Fruit fly (Drosophila melanogaster) whole organism, prepupa: ENCODE results near the gene CG12728.

Source experiments
- CG10631 ChIP-seq: fragments of 200-800 bp; sonication (Bioruptor generic); optimal IDR thresholded peaks from 2 replicates; lab custom pipeline; 2016; ENCODE audit warnings: missing biosample characterization, missing genetic modification characterization
- CG10669 ChIP-seq: fragments of 200-800 bp; sonication (Bioruptor generic); optimal IDR thresholded peaks from 3 replicates; lab custom pipeline; 2018; ENCODE audit warnings: missing biosample characterization, mild to moderate bottlenecking, missing genetic modification characterization, moderate library complexity
- CG11294 ChIP-seq: fragments of 200-800 bp; sonication (Bioruptor generic); IDR thresholded peaks from 2 replicates; pipeline ENCODE4 v1.3.6; 2022; ENCODE audit warnings: missing biosample characterization, missing genetic modification characterization
- CG11762 ChIP-seq: fragments of 200-800 bp; sonication (Bioruptor generic); optimal IDR thresholded peaks from 3 replicates; lab custom pipeline; 2016; ENCODE audit warnings: missing biosample characterization, missing genetic modification characterization; ENCODE audit not compliant: insufficient read depth
- CG11902 ChIP-seq: fragments of 200-800 bp; sonication (Bioruptor generic); optimal IDR thresholded peaks from 3 replicates; lab custom pipeline; 2016; ENCODE audit warnings: missing biosample characterization, missing genetic modification characterization
- CG1621 ChIP-seq: fragments of 200-800 bp; sonication (Bioruptor generic); optimal IDR thresholded peaks from 3 replicates; lab custom pipeline; 2018; ENCODE audit warnings: missing biosample characterization, mild to moderate bottlenecking, missing genetic modification characterization
- CG16779 ChIP-seq: fragments of 200-800 bp; sonication (Bioruptor generic); optimal IDR thresholded peaks from 3 replicates; lab custom pipeline; 2017; ENCODE audit warnings: missing biosample characterization, mild to moderate bottlenecking, missing genetic modification characterization
- CG32006 ChIP-seq: fragments of 200-800 bp; sonication (Bioruptor generic); optimal IDR thresholded peaks from 3 replicates; lab custom pipeline; 2017; ENCODE audit warnings: missing biosample characterization, mild to moderate bottlenecking, missing genetic modification characterization
- CG34406 ChIP-seq: fragments of 200-800 bp; sonication (Bioruptor generic); optimal IDR thresholded peaks from 3 replicates; lab custom pipeline; 2016; ENCODE audit warnings: missing biosample characterization, missing genetic modification characterization
- CG3919 ChIP-seq: fragments of 200-800 bp; sonication (Bioruptor generic); optimal IDR thresholded peaks from 3 replicates; lab custom pipeline; 2016; ENCODE audit warnings: missing biosample characterization, missing genetic modification characterization
- CG4318 ChIP-seq: fragments of 200-800 bp; sonication (Bioruptor generic); optimal IDR thresholded peaks from 3 replicates; lab custom pipeline; 2017; ENCODE audit warnings: missing biosample characterization, mild to moderate bottlenecking, missing genetic modification characterization
- CG6276 ChIP-seq: fragments of 200-800 bp; sonication (Bioruptor generic); optimal IDR thresholded peaks from 2 replicates; lab custom pipeline; 2017; ENCODE audit warnings: missing biosample characterization, mild to moderate bottlenecking, missing genetic modification characterization
- CG6792 ChIP-seq: fragments of 200-800 bp; sonication (Bioruptor generic); optimal IDR thresholded peaks from 3 replicates; lab custom pipeline; 2016; ENCODE audit warnings: missing biosample characterization, missing genetic modification characterization
- CG6808 ChIP-seq: fragments of 200-800 bp; sonication (Bioruptor generic); optimal IDR thresholded peaks from 3 replicates; lab custom pipeline; 2017; ENCODE audit warnings: missing biosample characterization, missing genetic modification characterization, mild to moderate bottlenecking, moderate library complexity, missing genetic modification reagents
- CG6854 ChIP-seq: fragments of 200-800 bp; sonication (Bioruptor generic); optimal IDR thresholded peaks from 2 replicates; lab custom pipeline; 2017; ENCODE audit warnings: missing biosample characterization, mild to moderate bottlenecking, missing genetic modification characterization
- CG8119 ChIP-seq: fragments of 200-800 bp; sonication (Bioruptor generic); IDR thresholded peaks from 3 replicates; pipeline ENCODE4 v1.3.6; 2022; ENCODE audit warnings: missing biosample characterization, missing genetic modification characterization
- CG8632 ChIP-seq: fragments of 200-800 bp; sonication (Bioruptor generic); optimal IDR thresholded peaks from 3 replicates; lab custom pipeline; 2016; ENCODE audit warnings: missing biosample characterization, missing genetic modification characterization
- Eip75B ChIP-seq: fragments of 200-800 bp; sonication (Bioruptor generic); optimal IDR thresholded peaks from 3 replicates; lab custom pipeline; 2016; ENCODE audit warnings: missing biosample characterization, missing genetic modification characterization
- Eip78C ChIP-seq: fragments of 200-800 bp; sonication (Bioruptor generic); peaks from one replicate; lab custom pipeline; 2016; ENCODE audit warnings: missing biosample characterization, missing genetic modification characterization
- Eip93F ChIP-seq: fragments of 200-800 bp; sonication (Bioruptor generic); optimal IDR thresholded peaks from 2 replicates; lab custom pipeline; 2016; ENCODE audit warnings: missing biosample characterization, mild to moderate bottlenecking, missing genetic modification characterization
- Ets96B ChIP-seq: fragments of 200-800 bp; optimal IDR thresholded peaks from 2 replicates; lab custom pipeline; 2019; ENCODE audit warnings: missing biosample characterization, mild to moderate bottlenecking, missing genetic modification characterization, moderate library complexity
- Gug ChIP-seq: fragments of 200-800 bp; sonication (Bioruptor generic); IDR thresholded peaks from 2 replicates; pipeline ENCODE4 v1.3.6; 2022; ENCODE audit warnings: missing biosample characterization, missing genetic modification characterization
- Hr39 ChIP-seq: fragments of 200-800 bp; sonication (Bioruptor generic); optimal IDR thresholded peaks from 2 replicates; lab custom pipeline; 2016; ENCODE audit warnings: missing biosample characterization, missing genetic modification characterization
- Hr4 ChIP-seq: fragments of 200-800 bp; sonication (Bioruptor generic); optimal IDR thresholded peaks from 3 replicates; lab custom pipeline; 2016; ENCODE audit warnings: missing biosample characterization, missing genetic modification characterization
- Lpt ChIP-seq: fragments of 200-800 bp; sonication (Bioruptor generic); optimal IDR thresholded peaks from 3 replicates; lab custom pipeline; 2016; ENCODE audit warnings: missing biosample characterization, missing genetic modification characterization
- Met ChIP-seq: fragments of 200-800 bp; sonication (Bioruptor generic); optimal IDR thresholded peaks from 3 replicates; lab custom pipeline; 2016; ENCODE audit warnings: missing biosample characterization, missing genetic modification characterization
- OdsH ChIP-seq: fragments of 200-800 bp; sonication (Bioruptor generic); optimal IDR thresholded peaks from 3 replicates; lab custom pipeline; 2016; ENCODE audit warnings: missing biosample characterization, missing genetic modification characterization
- Smox ChIP-seq: fragments of 200-800 bp; sonication (Bioruptor generic); optimal IDR thresholded peaks from 3 replicates; lab custom pipeline; 2016; ENCODE audit warnings: missing biosample characterization, missing genetic modification characterization
- Sox102F ChIP-seq: fragments of 200-800 bp; sonication (Bioruptor generic); optimal IDR thresholded peaks from 2 replicates; lab custom pipeline; 2016; ENCODE audit warnings: missing biosample characterization, mild to moderate bottlenecking, missing genetic modification characterization
- Sox14 ChIP-seq: fragments of 200-800 bp; sonication (Bioruptor generic); optimal IDR thresholded peaks from 3 replicates; lab custom pipeline; 2016; ENCODE audit warnings: missing biosample characterization, missing genetic modification characterization
- Sox15 ChIP-seq: fragments of 200-800 bp; sonication (Bioruptor generic); optimal IDR thresholded peaks from 3 replicates; lab custom pipeline; 2016; ENCODE audit warnings: missing biosample characterization, missing genetic modification characterization
- cyc ChIP-seq: fragments of 200-800 bp; sonication (Bioruptor generic); optimal IDR thresholded peaks from 3 replicates; lab custom pipeline; 2016; ENCODE audit warnings: missing biosample characterization, missing genetic modification characterization
- dac ChIP-seq: fragments of 200-800 bp; sonication (Bioruptor generic); optimal IDR thresholded peaks from 2 replicates; lab custom pipeline; 2017; ENCODE audit warnings: missing biosample characterization, mild to moderate bottlenecking, missing genetic modification characterization
- dsx ChIP-seq: fragments of 200-800 bp; optimal IDR thresholded peaks from 3 replicates; lab custom pipeline; 2019; ENCODE audit warnings: missing biosample characterization, mild to moderate bottlenecking, missing genetic modification characterization, moderate library complexity; ENCODE audit not compliant: poor library complexity, severe bottlenecking
- eg ChIP-seq: fragments of 200-800 bp; sonication (Bioruptor generic); IDR thresholded peaks from 3 replicates; pipeline ENCODE4 v1.3.6; 2022; ENCODE audit warnings: missing biosample characterization, missing genetic modification characterization
- fd85E ChIP-seq: fragments of 200-800 bp; sonication (Bioruptor generic); optimal IDR thresholded peaks from 3 replicates; lab custom pipeline; 2016; ENCODE audit warnings: missing biosample characterization, missing genetic modification characterization
- fkh ChIP-seq: fragments of 200-800 bp; sonication (Bioruptor generic); optimal IDR thresholded peaks from 3 replicates; lab custom pipeline; 2017; ENCODE audit warnings: missing biosample characterization, mild to moderate bottlenecking, missing genetic modification characterization, moderate library complexity
- lz ChIP-seq: fragments of 200-800 bp; sonication (Bioruptor generic); optimal IDR thresholded peaks from 3 replicates; lab custom pipeline; 2016; ENCODE audit warnings: missing biosample characterization, missing genetic modification characterization
- net ChIP-seq: fragments of 200-800 bp; sonication (Bioruptor generic); optimal IDR thresholded peaks from 3 replicates; lab custom pipeline; 2016; ENCODE audit warnings: missing biosample characterization, missing genetic modification characterization
- pdm3 ChIP-seq: fragments of 200-800 bp; sonication (Bioruptor generic); optimal IDR thresholded peaks from 3 replicates; lab custom pipeline; 2016; ENCODE audit warnings: missing biosample characterization, missing genetic modification characterization
- salr ChIP-seq, 2 experiments: fragments of 200-800 bp; sonication (Bioruptor generic); optimal IDR thresholded peaks; 3 replicates each; lab custom pipeline; 2016 to 2018; ENCODE audit warnings: missing biosample characterization in 2 of 2, missing genetic modification characterization in 2 of 2, mild to moderate bottlenecking in 1 of 2
- ss ChIP-seq, 2 experiments: fragments of 200-800 bp; sonication (Bioruptor generic); optimal IDR thresholded peaks; 2 replicates in 1 of 2; 3 replicates in 1 of 2; lab custom pipeline; 2017 to 2018; ENCODE audit warnings: mild to moderate bottlenecking in 2 of 2, missing biosample characterization in 2 of 2, missing genetic modification characterization in 2 of 2, moderate library complexity in 1 of 2
- svp ChIP-seq: fragments of 200-800 bp; sonication (Bioruptor generic); peaks from one replicate; lab custom pipeline; 2016; ENCODE audit warnings: missing biosample characterization, missing genetic modification characterization
- topi ChIP-seq: fragments of 200-800 bp; sonication (Bioruptor generic); optimal IDR thresholded peaks from 3 replicates; lab custom pipeline; 2016; ENCODE audit warnings: missing biosample characterization, missing genetic modification characterization
- vri ChIP-seq: fragments of 200-800 bp; sonication (Bioruptor generic); optimal IDR thresholded peaks from 3 replicates; lab custom pipeline; 2016; ENCODE audit warnings: missing biosample characterization, mild to moderate bottlenecking, missing genetic modification characterization

Gene CG12728

dm6 chrX:5900146-5901093 is 42.0 kb upstream of the CG12728 start, which contains the start of gene Act5C (continued):
- TF ChIP-seq Hr4 (GFP tag; lab: Kevin White, UChicago) (peak; percentile 95), cyc (GFP tag; lab: Kevin White, UChicago) (peak; percentile 98), CG11294 (GFP tag; lab: Robert Waterston, UW) (peak; percentile 91), Gug (GFP tag; lab: Robert Waterston, UW) (peak; percentile 96), Sox15 (GFP tag; lab: Kevin White, UChicago) (peak; percentile 93), Ets96B (tag; lab: Kevin White, UChicago) (peak; percentile 97), CG8119 (GFP tag; lab: Robert Waterston, UW) (peak; percentile 95), CG10631 (peak; percentile 97), CG6808 (GFP tag; lab: Kevin White, UChicago) (peak; percentile 97), Sox14 (GFP tag; lab: Kevin White, UChicago) (peak; percentile 97), fkh (GFP tag; lab: Kevin White, UChicago) (peak; percentile 38)

- TF ChIP-seq CG11762 (GFP tag; lab: Kevin White, UChicago) (no peak), Lpt (GFP tag; lab: Kevin White, UChicago) (peak; percentile 12), dsx (peak; percentile 36), Eip75B (peak; percentile 40), lz (GFP tag; lab: Kevin White, UChicago) (peak; percentile 10), CG32006 (GFP tag; lab: Kevin White, UChicago) (peak; percentile 10), fd85E (GFP tag; lab: Kevin White, UChicago) (no peak), CG34406 (GFP tag; lab: Kevin White, UChicago) (peak; percentile 5), CG3919 (GFP tag; lab: Kevin White, UChicago) (peak; percentile 46), Eip93F (no peak), CG4318 (no peak), fkh (GFP tag; lab: Kevin White, UChicago) (peak; percentile 50), CG6854 (GFP tag; lab: Kevin White, UChicago) (peak; percentile 74), CG11902 (no peak), salr (GFP tag; optimal IDR thresholded peaks at IDR 0.05; lab: Kevin White, UChicago) (peak in 1 of 2 experiments; percentile 42), CG8632 (GFP tag; lab: Kevin White, UChicago) (peak; percentile 20), CG16779 (peak; percentile 5), CG6808 (GFP tag; lab: Kevin White, UChicago) (peak; percentile 39), ss (GFP tag; optimal IDR thresholded peaks at IDR 0.05; lab: Kevin White, UChicago) (peak; percentile 76 to 81), Smox (GFP tag; lab: Kevin White, UChicago) (peak; percentile 14), vri (GFP tag; lab: Kevin White, UChicago) (peak; percentile 73), CG10669 (GFP tag; lab: Kevin White, UChicago) (peak; percentile 21), svp (GFP tag; lab: Kevin White, UChicago) (peak; percentile 4), Gug (GFP tag; lab: Robert Waterston, UW) (no peak), Ets96B (tag; lab: Kevin White, UChicago) (peak; percentile 5), topi (peak; percentile 29), net (GFP tag; lab: Kevin White, UChicago) (peak; percentile 48), OdsH (GFP tag; lab: Kevin White, UChicago) (peak; percentile 28), CG8119 (GFP tag; lab: Robert Waterston, UW) (peak; percentile 32; the same call in 2 of the 3 replicates), dac (GFP tag; lab: Kevin White, UChicago) (no peak), CG1621 (tag; lab: Kevin White, UChicago) (peak; percentile 43), cyc (GFP tag; lab: Kevin White, UChicago) (peak; percentile 19), CG6276 (no peak), Sox15 (GFP tag; lab: Kevin White, UChicago) (no peak), Hr39 (GFP tag; lab: Kevin White, UChicago) (no peak), eg (GFP tag; lab: Robert Waterston, UW) (peak; percentile 27; the same call in 1 of the 3 replicates), CG6792 (GFP tag; lab: Kevin White, UChicago) (no peak), pdm3 (GFP tag; lab: Kevin White, UChicago) (no peak), Met (GFP tag; lab: Kevin White, UChicago) (peak; percentile 16), Sox14 (GFP tag; lab: Kevin White, UChicago) (peak; percentile 36), CG10631 (no peak), Sox102F (GFP tag; lab: Kevin White, UChicago) (peak; percentile 71), Eip78C (GFP tag; lab: Kevin White, UChicago) (peak; percentile 81)
Measured at dm6 chrX:5901628-5902213, 40.7 kb upstream of the CG12728 start.
